Fruit fly (Drosophila melanogaster) whole organism, pupa: ENCODE results near the gene eIF1.

ENCODE experiments used
- CG10348 ChIP-seq: fragments of 200-800 bp; sonication (Bioruptor generic); IDR thresholded peaks from 2 replicates; pipeline ENCODE4 v1.3.6; 2022; ENCODE audit warnings: missing biosample characterization, missing genetic modification characterization
- CG12605 ChIP-seq: fragments of 200-800 bp; sonication (Bioruptor generic); IDR thresholded peaks from 2 replicates; pipeline ENCODE4 v1.3.6; 2022; ENCODE audit warnings: missing biosample characterization, missing genetic modification characterization
- CG13204 ChIP-seq: fragments of 200-800 bp; sonication (Bioruptor generic); optimal IDR thresholded peaks from 2 replicates; lab custom pipeline; 2018; ENCODE audit warnings: missing biosample characterization, mild to moderate bottlenecking, missing genetic modification characterization, moderate library complexity
- CG14655 ChIP-seq: fragments of 200-800 bp; sonication (Bioruptor generic); optimal IDR thresholded peaks from 3 replicates; lab custom pipeline; 2017; ENCODE audit warnings: mild to moderate bottlenecking, missing biosample characterization, missing genetic modification reagents, missing genetic modification characterization
- CG15710 ChIP-seq: fragments of 200-800 bp; sonication (Bioruptor generic); optimal IDR thresholded peaks from 2 replicates; lab custom pipeline; 2018; ENCODE audit warnings: missing biosample characterization, mild to moderate bottlenecking, missing genetic modification characterization, moderate library complexity
- CG17806 ChIP-seq: fragments of 200-800 bp; sonication (Bioruptor generic); optimal IDR thresholded peaks from 2 replicates; lab custom pipeline; 2018; ENCODE audit warnings: missing biosample characterization, mild to moderate bottlenecking, missing genetic modification characterization, moderate library complexity
- CG32121 ChIP-seq: fragments of 200-800 bp; sonication (Bioruptor generic); IDR thresholded peaks from 2 replicates; pipeline ENCODE4 v1.3.6; 2022; ENCODE audit warnings: missing biosample characterization, missing genetic modification characterization
- CG34367 ChIP-seq: fragments of 200-800 bp; sonication (Bioruptor generic); optimal IDR thresholded peaks from 2 replicates; lab custom pipeline; 2018; ENCODE audit warnings: missing biosample characterization, mild to moderate bottlenecking, missing genetic modification characterization
- CG4496 ChIP-seq: fragments of 200-800 bp; sonication (Bioruptor generic); IDR thresholded peaks from 3 replicates; pipeline ENCODE4 v1.3.6; 2022; ENCODE audit warnings: missing biosample characterization, missing genetic modification characterization
- CG8159 ChIP-seq: fragments of 200-800 bp; sonication (Bioruptor generic); optimal IDR thresholded peaks from 3 replicates; lab custom pipeline; 2018; ENCODE audit warnings: missing biosample characterization, mild to moderate bottlenecking, missing genetic modification characterization, moderate library complexity
- CG8301 ChIP-seq: fragments of 200-800 bp; sonication (Bioruptor generic); optimal IDR thresholded peaks from 2 replicates; lab custom pipeline; 2018; ENCODE audit warnings: missing biosample characterization, mild to moderate bottlenecking, missing genetic modification characterization
- CG9948 ChIP-seq: fragments of 200-800 bp; sonication (Bioruptor generic); optimal IDR thresholded peaks from 2 replicates; lab custom pipeline; 2018; ENCODE audit warnings: missing biosample characterization, mild to moderate bottlenecking, missing genetic modification characterization, moderate library complexity
- D1 ChIP-seq: fragments of 200-800 bp; sonication (Bioruptor generic); optimal IDR thresholded peaks from 2 replicates; lab custom pipeline; 2018; ENCODE audit warnings: missing biosample characterization, mild to moderate bottlenecking, missing genetic modification characterization, moderate library complexity
- EcR ChIP-seq: fragments of 200-800 bp; sonication (Bioruptor generic); optimal IDR thresholded peaks from 3 replicates; lab custom pipeline; 2019; ENCODE audit warnings: missing biosample characterization, missing genetic modification characterization, mild to moderate bottlenecking, moderate library complexity, missing genetic modification reagents
- Ets98B ChIP-seq: fragments of 200-800 bp; sonication (Bioruptor generic); IDR thresholded peaks from 2 replicates; pipeline ENCODE4 v1.3.6; 2022; ENCODE audit warnings: missing biosample characterization, missing genetic modification characterization
- Pif1A ChIP-seq: fragments of 200-800 bp; sonication (Bioruptor generic); optimal IDR thresholded peaks from 3 replicates; lab custom pipeline; 2016; ENCODE audit warnings: missing biosample characterization, missing genetic modification characterization
- Pif1B ChIP-seq: fragments of 200-800 bp; sonication (Bioruptor generic); optimal IDR thresholded peaks from 3 replicates; lab custom pipeline; 2016; ENCODE audit warnings: missing biosample characterization, missing genetic modification characterization
- Snoo ChIP-seq: fragments of 200-800 bp; sonication (Bioruptor generic); optimal IDR thresholded peaks from 3 replicates; lab custom pipeline; 2017; ENCODE audit warnings: missing biosample characterization, mild to moderate bottlenecking, missing genetic modification characterization, inconsistent platforms
- fd96Ca ChIP-seq: fragments of 200-800 bp; sonication (Bioruptor generic); IDR thresholded peaks from 3 replicates; pipeline ENCODE4 v1.3.6; 2022; ENCODE audit warnings: missing biosample characterization, missing genetic modification characterization
- gl ChIP-seq: fragments of 200-800 bp; sonication (Bioruptor generic); optimal IDR thresholded peaks from 2 replicates; lab custom pipeline; 2018; ENCODE audit warnings: missing biosample characterization, mild to moderate bottlenecking, missing genetic modification characterization
- rn ChIP-seq: fragments of 200-800 bp; sonication (Bioruptor generic); IDR thresholded peaks from 2 replicates; pipeline ENCODE4 v1.3.6; 2022; ENCODE audit warnings: missing biosample characterization, missing genetic modification characterization

eIF1 gene

dm6 chr3L:3222643-3223389 is at the start of gene eIF1, which contains the start of gene RpL28:
Gene eIF1 (plus strand): TSS chr3L:3223341.
Gene RpL28 (minus strand): TSS chr3L:3222960.
- TF ChIP-seq CG9948 (tag; lab: Kevin White, UChicago) (peak; percentile 44), CG15710 (peak; percentile 74), Pif1A (GFP tag; lab: Kevin White, UChicago) (no peak), CG4496 (GFP tag; lab: Robert Waterston, UW) (peak; percentile 92), EcR (GFP tag; lab: Kevin White, UChicago) (no peak), rn (GFP tag; lab: Robert Waterston, UW) (peak; percentile 32; the same call in 1 of the 2 replicates), fd96Ca (peak; percentile 39; the same call in 1 of the 3 replicates), CG34367 (tag; lab: Kevin White, UChicago) (peak; percentile 80), Snoo (tag; lab: Kevin White, UChicago) (peak; percentile 93), CG17806 (tag; lab: Kevin White, UChicago) (peak; percentile 35), gl (tag; lab: Kevin White, UChicago) (peak; percentile 33), CG10348 (GFP tag; lab: Robert Waterston, UW) (no peak), CG12605 (GFP tag; lab: Robert Waterston, UW) (peak; percentile 53; the same call in 1 of the 2 replicates), CG13204 (GFP tag; lab: Kevin White, UChicago) (no peak), CG14655 (GFP tag; lab: Kevin White, UChicago) (no peak), D1 (tag; lab: Kevin White, UChicago) (no peak), Ets98B (GFP tag; lab: Robert Waterston, UW) (peak; percentile 71), CG8159 (tag; lab: Kevin White, UChicago) (peak; percentile 67)

dm6 chr3L:3177872-3178271 is 45.3 kb upstream of the eIF1 start:
- TF ChIP-seq CG14655 (GFP tag; lab: Kevin White, UChicago) (no peak), Ets98B (GFP tag; lab: Robert Waterston, UW) (no peak)
- TF ChIP-seq, all 21 proteins: peak for 0

- TF ChIP-seq CG10348 (GFP tag; lab: Robert Waterston, UW) (peak; percentile 16; the same call in 1 of the 2 replicates), fd96Ca (0 out of 3 replicates have a peak, but pooled peaks have one; percentile 53), CG8159 (tag; lab: Kevin White, UChicago) (no peak), EcR (GFP tag; lab: Kevin White, UChicago) (peak; percentile 7), CG32121 (GFP tag; lab: Robert Waterston, UW) (peak; percentile 35; the same call in 1 of the 2 replicates)
- TF ChIP-seq, all 21 proteins: peak for 4
These were observed 44.5 kb upstream of the eIF1 start, which contains the start of the genes MnM and Girdin for dm6 chr3L:3178530-3179096. Gene MnM (minus strand): TSS chr3L:3178580. Gene Girdin (plus strand): TSS chr3L:3178930.

- TF ChIP-seq EcR (GFP tag; lab: Kevin White, UChicago) (peak; percentile 98), rn (GFP tag; lab: Robert Waterston, UW) (peak; percentile 78), CG14655 (GFP tag; lab: Kevin White, UChicago) (no peak), CG15710 (peak; percentile 93), CG34367 (tag; lab: Kevin White, UChicago) (peak; percentile 89), CG10348 (GFP tag; lab: Robert Waterston, UW) (peak; percentile 19; the same call in 1 of the 2 replicates), D1 (tag; lab: Kevin White, UChicago) (no peak), CG13204 (GFP tag; lab: Kevin White, UChicago) (peak; percentile 87), CG32121 (GFP tag; lab: Robert Waterston, UW) (peak; percentile 81), CG4496 (GFP tag; lab: Robert Waterston, UW) (peak; percentile 95), Pif1A (GFP tag; lab: Kevin White, UChicago) (no peak), CG8159 (tag; lab: Kevin White, UChicago) (peak; percentile 95), CG8301 (tag; lab: Kevin White, UChicago) (peak; percentile 94), CG17806 (tag; lab: Kevin White, UChicago) (peak; percentile 93), Pif1B (GFP tag; lab: Kevin White, UChicago) (peak; percentile 92), Ets98B (GFP tag; lab: Robert Waterston, UW) (peak; percentile 92), CG12605 (GFP tag; lab: Robert Waterston, UW) (peak; percentile 91), CG9948 (tag; lab: Kevin White, UChicago) (peak; percentile 93), fd96Ca (peak; percentile 92), Snoo (tag; lab: Kevin White, UChicago) (peak; percentile 92), gl (tag; lab: Kevin White, UChicago) (peak; percentile 89)
These were observed 43.7 kb upstream of the eIF1 start for dm6 chr3L:3179474-3179873.

dm6 chr3L:3184104-3184503 is 39.0 kb upstream of the eIF1 start, which contains the start of gene CG42494:
Gene CG42494 (plus strand): TSS chr3L:3184404.
- TF ChIP-seq Pif1A (GFP tag; lab: Kevin White, UChicago) (no peak), CG14655 (GFP tag; lab: Kevin White, UChicago) (no peak), CG10348 (GFP tag; lab: Robert Waterston, UW) (no peak), fd96Ca (no peak), CG32121 (GFP tag; lab: Robert Waterston, UW) (no peak), Pif1B (GFP tag; lab: Kevin White, UChicago) (no peak), gl (tag; lab: Kevin White, UChicago) (no peak), rn (GFP tag; lab: Robert Waterston, UW) (no peak), CG12605 (GFP tag; lab: Robert Waterston, UW) (no peak), EcR (GFP tag; lab: Kevin White, UChicago) (no peak), Ets98B (GFP tag; lab: Robert Waterston, UW) (no peak), CG34367 (tag; lab: Kevin White, UChicago) (no peak), CG8301 (tag; lab: Kevin White, UChicago) (no peak), CG8159 (tag; lab: Kevin White, UChicago) (no peak), Snoo (tag; lab: Kevin White, UChicago) (no peak), CG17806 (tag; lab: Kevin White, UChicago) (no peak), CG15710 (no peak), CG4496 (GFP tag; lab: Robert Waterston, UW) (no peak)
